Worm (Caenorhabditis elegans) whole organism, L1 larva: ENCODE data around the gene gst-44.

ENCODE experiments used
- fos-1 ChIP-seq: fragments of 150-350 bp; optimal IDR thresholded peaks from 2 replicates; lab custom pipeline; 2014; ENCODE audit warnings: missing biosample characterization, missing genetic modification characterization
- unc-62 ChIP-seq: fragments of 150-350 bp; optimal IDR thresholded peaks from 2 replicates; lab custom pipeline; 2014; ENCODE audit warnings: missing biosample characterization, missing genetic modification reagents, missing genetic modification characterization

ce11 chrV:16406357-16406756 lies 15.7 kb downstream of the gst-44 start:
- no peak for TF ChIP-seq unc-62 (GFP tag; lab: Kevin White, UChicago)
- TF ChIP-seq fos-1 (tag; lab: Kevin White, UChicago): no peak
